Fruit fly (Drosophila melanogaster) whole organism, embryonic: ENCODE measurements around the gene Mst89B.

Source experiments
- Abd-B ChIP-seq: fragments of 200-800 bp; sonication (Bioruptor generic); optimal IDR thresholded peaks from 2 replicates; lab custom pipeline; 2018; ENCODE audit warnings: missing biosample characterization, mild to moderate bottlenecking, missing genetic modification characterization, moderate library complexity
- B-H2 ChIP-seq: fragments of 200-800 bp; sonication (Bioruptor generic); optimal IDR thresholded peaks from 2 replicates; lab custom pipeline; 2018; ENCODE audit warnings: missing biosample characterization, mild to moderate bottlenecking, missing genetic modification characterization
- CG10267 ChIP-seq: fragments of 200-800 bp; sonication (Bioruptor generic); optimal IDR thresholded peaks from 2 replicates; lab custom pipeline; 2018; ENCODE audit warnings: missing biosample characterization, mild to moderate bottlenecking, missing genetic modification characterization, moderate library complexity
- CG12104 ChIP-seq: fragments of 200-800 bp; sonication (Bioruptor generic); optimal IDR thresholded peaks from 3 replicates; lab custom pipeline; 2016; ENCODE audit warnings: missing biosample characterization, missing genetic modification characterization
- CG12299 ChIP-seq: fragments of 200-800 bp; sonication (Bioruptor generic); optimal IDR thresholded peaks from 2 replicates; lab custom pipeline; 2018; ENCODE audit warnings: missing biosample characterization, mild to moderate bottlenecking, missing genetic modification characterization
- CG13894 ChIP-seq: fragments of 200-800 bp; sonication (Bioruptor generic); optimal IDR thresholded peaks from 3 replicates; lab custom pipeline; 2018; ENCODE audit warnings: missing biosample characterization, mild to moderate bottlenecking, missing genetic modification characterization, moderate library complexity
- CG14050 ChIP-seq: fragments of 200-800 bp; sonication (Bioruptor generic); IDR thresholded peaks from 3 replicates; pipeline ENCODE4 v1.3.6; 2022; ENCODE audit warnings: missing biosample characterization, missing genetic modification characterization
- CG15514 ChIP-seq: fragments of 200-800 bp; sonication (Bioruptor generic); optimal IDR thresholded peaks from 3 replicates; lab custom pipeline; 2017; ENCODE audit warnings: missing biosample characterization, missing genetic modification characterization, mild to moderate bottlenecking, moderate library complexity, missing genetic modification reagents
- CG16779 ChIP-seq: fragments of 200-800 bp; sonication (Bioruptor generic); IDR thresholded peaks from 2 replicates; pipeline ENCODE4 v1.3.6; 2022; ENCODE audit warnings: missing biosample characterization, missing genetic modification characterization
- CG17385 ChIP-seq: fragments of 200-800 bp; sonication (Bioruptor generic); optimal IDR thresholded peaks from 3 replicates; lab custom pipeline; 2018; ENCODE audit warnings: missing biosample characterization, mild to moderate bottlenecking, missing genetic modification characterization
- CG18476 ChIP-seq: fragments of 200-800 bp; sonication (Bioruptor generic); optimal IDR thresholded peaks from 2 replicates; lab custom pipeline; 2016; ENCODE audit warnings: missing biosample characterization, mild to moderate bottlenecking, missing genetic modification characterization
- CG18599 ChIP-seq: fragments of 200-800 bp; sonication (Bioruptor generic); optimal IDR thresholded peaks from 3 replicates; lab custom pipeline; 2017; ENCODE audit warnings: missing biosample characterization, missing genetic modification characterization, mild to moderate bottlenecking, moderate library complexity, missing genetic modification reagents
- CG31365 ChIP-seq: fragments of 200-800 bp; sonication (Bioruptor generic); optimal IDR thresholded peaks from 2 replicates; lab custom pipeline; 2018; ENCODE audit warnings: missing biosample characterization, mild to moderate bottlenecking, missing genetic modification characterization
- CG43689 ChIP-seq: fragments of 200-800 bp; sonication (Bioruptor generic); IDR thresholded peaks from 2 replicates; pipeline ENCODE4 v1.3.6; 2022; ENCODE audit warnings: missing biosample characterization, missing genetic modification characterization
- CG4707 ChIP-seq: fragments of 200-800 bp; sonication (Bioruptor generic); optimal IDR thresholded peaks from 2 replicates; lab custom pipeline; 2018; ENCODE audit warnings: missing biosample characterization, mild to moderate bottlenecking, missing genetic modification characterization, moderate library complexity
- CG6254 ChIP-seq: fragments of 200-800 bp; sonication (Bioruptor generic); optimal IDR thresholded peaks from 3 replicates; lab custom pipeline; 2017; ENCODE audit warnings: mild to moderate bottlenecking, missing biosample characterization, missing genetic modification reagents, missing genetic modification characterization
- CG6689 ChIP-seq: fragments of 200-800 bp; sonication (Bioruptor generic); IDR thresholded peaks from 2 replicates; pipeline ENCODE4 v1.3.6; 2022; ENCODE audit warnings: missing biosample characterization, missing genetic modification characterization
- CG7372 ChIP-seq: fragments of 200-800 bp; sonication (Bioruptor generic); IDR thresholded peaks from 2 replicates; pipeline ENCODE4 v1.3.6; 2022; ENCODE audit warnings: missing biosample characterization, missing genetic modification characterization
- CG8290 ChIP-seq, 3 experiments: fragments of 200-800 bp; sonication (Bioruptor generic); optimal IDR thresholded peaks; 2 replicates each; lab custom pipeline; 2016 to 2019; ENCODE audit warnings: missing biosample characterization in 3 of 3, missing genetic modification characterization in 3 of 3, mild to moderate bottlenecking in 2 of 3, moderate library complexity in 1 of 3
- CHES-1-like ChIP-seq: fragments of 200-800 bp; sonication (Bioruptor generic); optimal IDR thresholded peaks from 2 replicates; lab custom pipeline; 2016; ENCODE audit warnings: missing biosample characterization, missing genetic modification characterization
- Doc3 ChIP-seq: fragments of 200-800 bp; sonication (Bioruptor generic); IDR thresholded peaks from 3 replicates; pipeline ENCODE4 v1.3.6; 2022; ENCODE audit warnings: missing biosample characterization, missing genetic modification characterization; ENCODE audit not compliant: partially characterized antibody
- Fer1 ChIP-seq: fragments of 200-800 bp; sonication (Bioruptor generic); optimal IDR thresholded peaks from 2 replicates; lab custom pipeline; 2017; ENCODE audit warnings: missing biosample characterization, mild to moderate bottlenecking, missing genetic modification characterization
- Hey ChIP-seq: fragments of 200-800 bp; sonication (Bioruptor generic); optimal IDR thresholded peaks from 3 replicates; lab custom pipeline; 2018; ENCODE audit warnings: missing biosample characterization, mild to moderate bottlenecking, missing genetic modification characterization
- Hmx ChIP-seq: fragments of 200-800 bp; sonication (Bioruptor generic); optimal IDR thresholded peaks from 2 replicates; lab custom pipeline; 2016; ENCODE audit warnings: missing biosample characterization, missing genetic modification characterization
- Mad ChIP-seq: fragments of 200-800 bp; sonication (Bioruptor generic); optimal IDR thresholded peaks from 2 replicates; lab custom pipeline; 2016; ENCODE audit warnings: missing biosample characterization, missing genetic modification characterization
- Opbp ChIP-seq: fragments of 200-800 bp; sonication (Bioruptor generic); IDR thresholded peaks from 3 replicates; pipeline ENCODE4 v1.3.6; 2022; ENCODE audit warnings: missing biosample characterization, missing genetic modification characterization; ENCODE audit not compliant: partially characterized antibody
- Rx ChIP-seq: fragments of 200-800 bp; sonication (Bioruptor generic); IDR thresholded peaks from 2 replicates; pipeline ENCODE4 v1.3.6; 2022; ENCODE audit warnings: missing biosample characterization, missing genetic modification characterization
- Spps ChIP-seq: fragments of 200-800 bp; sonication (Bioruptor generic); optimal IDR thresholded peaks from 2 replicates; lab custom pipeline; 2018; ENCODE audit warnings: missing biosample characterization, mild to moderate bottlenecking, missing genetic modification characterization
- abd-A ChIP-seq: fragments of 200-800 bp; sonication (Bioruptor generic); optimal IDR thresholded peaks from 3 replicates; lab custom pipeline; 2019; ENCODE audit warnings: missing biosample characterization, mild to moderate bottlenecking, missing genetic modification characterization, moderate library complexity
- bab2 ChIP-seq: fragments of 200-800 bp; sonication (Bioruptor generic); optimal IDR thresholded peaks from 2 replicates; lab custom pipeline; 2016; ENCODE audit warnings: missing biosample characterization, missing genetic modification characterization
- bowl ChIP-seq: fragments of 200-800 bp; sonication (Bioruptor generic); IDR thresholded peaks from 2 replicates; pipeline ENCODE4 v1.3.6; 2022; ENCODE audit warnings: missing biosample characterization, missing genetic modification characterization
- cato ChIP-seq: fragments of 200-800 bp; sonication (Bioruptor generic); optimal IDR thresholded peaks from 2 replicates; lab custom pipeline; 2016; ENCODE audit warnings: missing biosample characterization, missing genetic modification characterization, borderline replicate concordance
- da ChIP-seq: fragments of 200-800 bp; sonication (Bioruptor generic); optimal IDR thresholded peaks from 2 replicates; lab custom pipeline; 2016; ENCODE audit warnings: missing biosample characterization, missing genetic modification characterization
- exex ChIP-seq: fragments of 200-800 bp; sonication (Bioruptor generic); optimal IDR thresholded peaks from 4 replicates; lab custom pipeline; 2018; ENCODE audit warnings: missing biosample characterization, mild to moderate bottlenecking, missing genetic modification characterization, moderate library complexity
- eyg ChIP-seq: fragments of 200-800 bp; sonication (Bioruptor generic); optimal IDR thresholded peaks from 3 replicates; lab custom pipeline; 2016; ENCODE audit warnings: missing biosample characterization, missing genetic modification characterization
- ftz-f1 ChIP-seq: fragments of 200-800 bp; sonication (Bioruptor generic); optimal IDR thresholded peaks from 2 replicates; lab custom pipeline; 2016; ENCODE audit warnings: missing biosample characterization, missing genetic modification characterization
- fu2 ChIP-seq: fragments of 200-800 bp; sonication (Bioruptor generic); optimal IDR thresholded peaks from 2 replicates; lab custom pipeline; 2016; ENCODE audit warnings: missing biosample characterization, missing genetic modification characterization
- knrl ChIP-seq: fragments of 200-800 bp; sonication (Bioruptor generic); IDR thresholded peaks from 3 replicates; pipeline ENCODE4 v1.3.6; 2022; ENCODE audit warnings: missing biosample characterization, missing genetic modification characterization; ENCODE audit not compliant: partially characterized antibody
- lab ChIP-seq: fragments of 200-800 bp; sonication (Bioruptor generic); optimal IDR thresholded peaks from 3 replicates; lab custom pipeline; 2017; ENCODE audit warnings: missing biosample characterization, missing genetic modification characterization, mild to moderate bottlenecking, moderate library complexity, missing genetic modification reagents
- nerfin-1 ChIP-seq: fragments of 200-800 bp; sonication (Bioruptor generic); optimal IDR thresholded peaks from 3 replicates; lab custom pipeline; 2019; ENCODE audit warnings: missing biosample characterization, mild to moderate bottlenecking, missing genetic modification characterization, moderate library complexity
- row ChIP-seq: fragments of 200-800 bp; sonication (Bioruptor generic); IDR thresholded peaks from 3 replicates; pipeline ENCODE4 v1.3.6; 2022; ENCODE audit warnings: missing biosample characterization, missing genetic modification characterization
- sc ChIP-seq, 3 experiments: fragments of >200 bp in 2 of 3; fragments of 200-800 bp in 1 of 3; sonication (Bioruptor generic) in 1 of 3; optimal IDR thresholded peaks; 2 replicates in 2 of 3; 3 replicates in 1 of 3; lab custom pipeline; 2017; ENCODE audit warnings: mild to moderate bottlenecking in 1 of 3, missing biosample characterization in 1 of 3, missing genetic modification characterization in 1 of 3, missing genetic modification reagents in 1 of 3
- scrt ChIP-seq: fragments of 200-800 bp; sonication (Bioruptor generic); optimal IDR thresholded peaks from 2 replicates; lab custom pipeline; 2018; ENCODE audit warnings: missing biosample characterization, mild to moderate bottlenecking, missing genetic modification characterization, moderate library complexity
- sd ChIP-seq: fragments of 200-800 bp; sonication (Bioruptor generic); optimal IDR thresholded peaks from 3 replicates; lab custom pipeline; 2018; ENCODE audit warnings: missing biosample characterization, mild to moderate bottlenecking, missing genetic modification characterization, moderate library complexity
- sima ChIP-seq: fragments of 200-800 bp; sonication (Bioruptor generic); optimal IDR thresholded peaks from 2 replicates; lab custom pipeline; 2016; ENCODE audit warnings: missing biosample characterization, missing genetic modification characterization
- sna ChIP-seq: fragments of 200-800 bp; sonication (Bioruptor generic); IDR thresholded peaks from 2 replicates; pipeline ENCODE4 v1.3.6; 2022; ENCODE audit warnings: missing biosample characterization, missing genetic modification characterization; ENCODE audit not compliant: partially characterized antibody
- sob ChIP-seq: fragments of 200-800 bp; sonication (Bioruptor generic); IDR thresholded peaks from 2 replicates; pipeline ENCODE4 v1.3.6; 2022; ENCODE audit warnings: missing biosample characterization, missing genetic modification characterization

Mst89B gene

dm6 chr3R:16254616-16255601 lies 11.9 kb upstream of the Mst89B start (continued):
- no peak for TF ChIP-seq Spps (tag; lab: Kevin White, UChicago)
- no peak for TF ChIP-seq fu2
- no peak for TF ChIP-seq sna
- no peak for TF ChIP-seq Opbp (GFP tag; lab: Robert Waterston, UW)
- no peak for TF ChIP-seq Doc3 (GFP tag; lab: Robert Waterston, UW)
- peak; percentile 49 for TF ChIP-seq ftz-f1 (GFP tag; lab: Kevin White, UChicago)
- no peak for TF ChIP-seq knrl (GFP tag; lab: Robert Waterston, UW)
- TF ChIP-seq abd-A (tag; lab: Kevin White, UChicago) = no peak
- peak; percentile 42 for TF ChIP-seq CG6254 (GFP tag; lab: Kevin White, UChicago)
- peak; percentile 5 for TF ChIP-seq CG12299
- TF ChIP-seq CG16779 (GFP tag; lab: Robert Waterston, UW) = no peak
- peak; percentile 1 for TF ChIP-seq Mad
- TF ChIP-seq nerfin-1 (tag; lab: Kevin White, UChicago) = peak; percentile 20
- TF ChIP-seq CG14050 (GFP tag; lab: Robert Waterston, UW) = no peak
- TF ChIP-seq CG18476 (GFP tag; lab: Kevin White, UChicago) = no peak
- peak; percentile 39 for TF ChIP-seq Hey (tag; lab: Kevin White, UChicago)
- TF ChIP-seq exex = peak; percentile 53
- TF ChIP-seq cato (GFP tag; lab: Kevin White, UChicago) = no peak
- TF ChIP-seq CG10267 = no peak
- no peak for TF ChIP-seq bab2 (GFP tag; lab: Kevin White, UChicago)
- TF ChIP-seq sc (optimal IDR thresholded peaks at IDR 0.05; lab: Kevin White, UChicago) = no peak
- TF ChIP-seq sc (GFP tag; optimal IDR thresholded peaks at IDR 0.05; lab: Kevin White, UChicago) = no peak
- no peak for TF ChIP-seq CG12104 (GFP tag; lab: Kevin White, UChicago)
- TF ChIP-seq B-H2 (GFP tag; lab: Kevin White, UChicago) = no peak
- TF ChIP-seq CG8290 (GFP tag; optimal IDR thresholded peaks at IDR 0.05; lab: Kevin White, UChicago) = peak; percentile 45
- TF ChIP-seq CG8290 (tag; optimal IDR thresholded peaks at IDR 0.05; lab: Kevin White, UChicago) = peak; percentile 2 to 66
- TF ChIP-seq CG43689 (GFP tag; lab: Robert Waterston, UW) = no peak
- TF ChIP-seq Rx = no peak
- peak; percentile 44 for TF ChIP-seq CG18599 (GFP tag; lab: Kevin White, UChicago)
- no peak for TF ChIP-seq CG7372 (GFP tag; lab: Robert Waterston, UW)
- TF ChIP-seq bowl (GFP tag; lab: Robert Waterston, UW) = no peak
- peak; percentile 55 for TF ChIP-seq CG15514
- TF ChIP-seq lab (GFP tag; lab: Kevin White, UChicago) = peak; percentile 59
- peak; percentile 9 for TF ChIP-seq CG17385 (GFP tag; lab: Kevin White, UChicago)
- TF ChIP-seq CG4707 = no peak
- no peak for TF ChIP-seq Abd-B
- TF ChIP-seq Fer1 = peak; percentile 57
- peak; percentile 50 for TF ChIP-seq sd (tag; lab: Kevin White, UChicago)
- TF ChIP-seq CHES-1-like (GFP tag; lab: Kevin White, UChicago) = no peak
- TF ChIP-seq CG6689 = no peak
- TF ChIP-seq Hmx = no peak
- peak; percentile 14 for TF ChIP-seq da (GFP tag; lab: Kevin White, UChicago)
- peak; percentile 96 for TF ChIP-seq CG13894 (tag; lab: Kevin White, UChicago)
- no peak for TF ChIP-seq sima (GFP tag; lab: Kevin White, UChicago)
- peak; percentile 1 for TF ChIP-seq scrt (GFP tag; lab: Kevin White, UChicago)
- peak; percentile 27 for TF ChIP-seq CG31365 (tag; lab: Kevin White, UChicago)
- no peak for TF ChIP-seq sob (GFP tag; lab: Robert Waterston, UW)
- TF ChIP-seq eyg (GFP tag; lab: Kevin White, UChicago) = no peak
- TF ChIP-seq row (GFP tag; lab: Robert Waterston, UW) = no peak
